Fruit fly (Drosophila melanogaster) S2 (cell line): ENCODE measurements around the gene Zip89B.

Source experiments
- CG8478 ChIP-seq: fragments of >200 bp; optimal IDR thresholded peaks from 2 replicates; lab custom pipeline; 2018
- CTCF ChIP-seq, 2 experiments: fragments of >200 bp; optimal IDR thresholded peaks; 2 replicates each; lab custom pipeline; 2018

Gene Zip89B

DNA sequence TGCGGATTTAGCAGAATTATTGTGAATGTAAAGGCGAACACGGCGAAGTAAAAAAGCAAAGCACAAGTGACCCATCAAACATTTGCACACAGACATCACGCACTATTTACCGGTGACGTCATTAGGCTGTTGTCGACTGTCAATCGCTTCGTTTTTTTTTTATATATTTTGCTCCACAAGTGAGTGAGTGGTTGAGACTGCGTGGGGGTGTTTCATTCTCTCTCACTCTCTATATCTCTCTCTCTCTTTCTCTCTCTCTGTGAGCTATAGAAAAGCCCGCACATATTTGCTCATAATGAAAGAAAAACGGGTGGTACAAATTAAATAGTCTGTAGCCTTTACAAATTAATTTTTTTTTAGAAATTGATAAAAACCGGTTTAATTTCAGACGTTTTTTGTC lies 28.0 kb upstream of the Zip89B start:
- no peak for TF ChIP-seq CG8478 (lab: Kevin White, UChicago)
- no peak for TF ChIP-seq CTCF (optimal IDR thresholded peaks at IDR 0.05; lab: Kevin White, UChicago)

- no peak for TF ChIP-seq CG8478 (lab: Kevin White, UChicago)
- TF ChIP-seq CTCF (optimal IDR thresholded peaks at IDR 0.05; lab: Kevin White, UChicago): no peak
These were observed 26.1 kb upstream of the Zip89B start for dm6 chr3R:16279382-16279932.

DNA sequence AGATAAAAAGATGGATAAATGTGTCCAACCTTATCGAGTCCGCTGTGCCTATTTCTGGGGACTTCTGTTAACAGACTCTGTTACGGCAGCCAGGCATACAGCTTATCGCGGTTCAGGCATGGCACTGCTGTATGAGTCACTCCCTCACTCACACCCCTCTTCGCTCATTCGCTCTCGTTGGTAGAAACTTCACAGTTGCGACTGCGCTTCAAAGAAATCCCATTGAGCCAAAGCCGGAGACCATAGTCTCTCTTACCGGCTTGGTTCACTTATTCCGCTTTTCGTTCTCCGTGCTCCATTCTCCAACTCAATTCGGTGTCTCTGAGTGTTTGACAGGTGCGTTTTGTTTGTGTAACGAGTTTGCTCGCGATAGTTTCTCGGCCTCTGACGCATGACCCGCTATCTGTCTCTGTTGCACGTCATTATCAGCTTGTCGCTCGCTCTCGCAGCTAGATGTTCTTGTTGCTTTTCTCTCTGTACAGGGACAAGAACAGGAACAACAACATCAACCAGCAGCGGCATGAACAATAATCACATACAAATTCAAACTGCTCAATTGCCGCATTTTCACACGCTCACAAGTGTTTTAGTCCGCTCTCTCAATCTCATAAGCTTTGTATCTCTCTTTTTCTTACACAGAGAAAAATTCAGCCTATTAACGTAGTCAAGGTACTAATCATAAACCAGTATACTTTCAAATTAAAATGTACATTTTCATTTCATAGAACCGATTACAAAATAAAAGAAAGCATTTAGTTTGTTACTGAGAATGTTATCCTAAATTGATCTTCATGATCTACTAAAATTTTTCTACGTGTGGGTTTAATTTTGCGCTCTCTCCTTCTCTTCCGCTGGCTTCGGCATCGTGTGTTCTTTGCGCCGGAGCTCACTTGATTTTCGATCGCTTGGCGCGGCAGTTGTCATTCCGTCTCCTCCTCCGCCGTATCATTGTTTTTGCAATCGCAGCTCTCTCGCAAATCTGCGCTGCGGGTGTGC lies 25.3 kb upstream of the Zip89B start:
- no peak for TF ChIP-seq CTCF (optimal IDR thresholded peaks at IDR 0.05; lab: Kevin White, UChicago)
- no peak for TF ChIP-seq CG8478 (lab: Kevin White, UChicago)

dm6 chr3R:16281033-16281680 lies 24.4 kb upstream of the Zip89B start:
- no peak for TF ChIP-seq CG8478 (lab: Kevin White, UChicago)
- no peak for TF ChIP-seq CTCF (optimal IDR thresholded peaks at IDR 0.05; lab: Kevin White, UChicago)

dm6 chr3R:16282080-16282690 lies 23.4 kb upstream of the Zip89B start:
- TF ChIP-seq CTCF (optimal IDR thresholded peaks at IDR 0.05; lab: Kevin White, UChicago): peak in 1 of 2 experiments; percentile 8
- TF ChIP-seq CG8478 (lab: Kevin White, UChicago): no peak

DNA sequence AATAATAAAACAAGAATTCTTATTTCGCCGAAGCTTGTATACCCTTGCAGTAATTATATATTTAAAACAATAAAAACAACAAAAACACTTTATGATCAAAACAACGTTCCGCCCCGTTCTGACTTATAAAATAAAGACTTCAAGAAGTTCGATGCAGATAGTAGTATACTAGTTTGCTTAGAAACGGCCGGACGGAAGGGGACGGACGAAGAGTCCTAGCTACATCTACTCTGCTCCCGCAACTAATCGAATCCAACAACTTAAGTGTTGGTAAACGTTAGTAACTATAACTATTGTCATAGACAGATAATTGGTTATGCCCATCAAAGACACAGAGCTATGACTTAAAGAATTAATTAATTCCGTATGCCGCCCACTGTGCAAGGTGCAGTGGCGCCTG lies 21.1 kb upstream of the Zip89B start:
- TF ChIP-seq CTCF (optimal IDR thresholded peaks at IDR 0.05; lab: Kevin White, UChicago) (no peak), CG8478 (lab: Kevin White, UChicago) (no peak)

DNA sequence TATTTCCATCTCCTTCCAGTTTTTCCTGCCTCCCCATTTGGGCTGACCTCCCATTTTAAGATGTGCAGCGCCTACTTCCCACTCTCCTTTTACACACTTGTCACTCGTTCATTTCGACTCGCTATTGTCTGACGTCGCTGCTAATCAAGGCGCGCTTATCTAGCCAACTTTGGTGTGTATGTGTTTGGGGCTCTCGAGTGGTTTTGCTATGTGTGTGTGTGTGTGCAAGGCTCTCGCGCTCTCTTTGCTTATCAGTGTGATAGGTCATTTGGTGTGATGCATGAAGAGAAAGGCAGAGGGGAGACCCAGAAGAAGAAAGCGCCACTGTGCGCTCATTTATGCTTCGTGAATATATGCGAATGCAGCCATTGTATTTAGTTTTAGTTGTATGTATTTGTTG lies 20.7 kb upstream of the Zip89B start:
- TF ChIP-seq CTCF (optimal IDR thresholded peaks at IDR 0.05; lab: Kevin White, UChicago) (no peak), CG8478 (lab: Kevin White, UChicago) (no peak)

dm6 chr3R:16285612-16286188 lies 19.9 kb upstream of the Zip89B start:
- TF ChIP-seq CTCF (optimal IDR thresholded peaks at IDR 0.05; lab: Kevin White, UChicago): no peak
- TF ChIP-seq CG8478 (lab: Kevin White, UChicago): no peak

DNA sequence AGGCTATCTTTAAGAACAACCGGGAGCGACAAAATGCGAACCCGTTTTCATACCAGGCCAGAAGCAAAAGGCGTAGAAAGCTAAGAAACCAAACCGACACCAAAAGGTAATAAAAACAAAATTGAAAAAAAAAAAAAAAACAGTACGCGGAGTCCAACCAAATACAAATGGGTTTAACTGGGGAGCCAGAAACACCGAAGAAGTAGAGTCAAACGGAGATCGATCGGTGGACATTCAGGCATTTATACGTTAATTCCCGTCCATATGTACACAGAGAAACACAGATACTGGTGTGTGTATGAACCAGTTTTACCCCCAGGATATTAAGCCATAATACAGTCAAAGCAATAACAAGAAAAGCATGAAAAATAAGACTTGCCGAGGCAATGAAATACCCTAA lies 18.4 kb upstream of the Zip89B start:
- TF ChIP-seq CTCF (optimal IDR thresholded peaks at IDR 0.05; lab: Kevin White, UChicago) (no peak), CG8478 (lab: Kevin White, UChicago) (no peak)

- TF ChIP-seq CG8478 (lab: Kevin White, UChicago) (no peak), CTCF (optimal IDR thresholded peaks at IDR 0.05; lab: Kevin White, UChicago) (no peak)
These were observed 17.7 kb upstream of the Zip89B start for dm6 chr3R:16287850-16288249.

dm6 chr3R:16288714-16289291 lies 16.8 kb upstream of the Zip89B start:
- TF ChIP-seq CTCF (optimal IDR thresholded peaks at IDR 0.05; lab: Kevin White, UChicago) (no peak), CG8478 (lab: Kevin White, UChicago) (no peak)

- no peak for TF ChIP-seq CTCF (optimal IDR thresholded peaks at IDR 0.05; lab: Kevin White, UChicago)
- TF ChIP-seq CG8478 (lab: Kevin White, UChicago): no peak
These were observed 15.2 kb upstream of the Zip89B start for dm6 chr3R:16290242-16290824.

dm6 chr3R:16295513-16296123 lies 9.9 kb upstream of the Zip89B start:
- no peak for TF ChIP-seq CG8478 (lab: Kevin White, UChicago)
- TF ChIP-seq CTCF (optimal IDR thresholded peaks at IDR 0.05; lab: Kevin White, UChicago): no peak
